Worm (Caenorhabditis elegans) whole organism, midembryonic: ENCODE results near the gene ZC155.2.

Source experiments
- cog-1 ChIP-seq: sonication (generic microtip); optimal IDR thresholded peaks from 2 replicates; lab custom pipeline; 2016; ENCODE audit warnings: missing genetic modification characterization, missing compliant biosample characterization
- flt-1 ChIP-seq: fragments of 200-800 bp; sonication (Bioruptor generic); IDR thresholded peaks from 2 replicates; pipeline ENCODE4 v1.3.6; 2022; ENCODE audit warnings: missing genetic modification characterization, missing compliant biosample characterization
- klf-2 ChIP-seq: fragments of 200-800 bp; sonication (Bioruptor generic); conservative IDR thresholded peaks from 2 replicates; pipeline ENCODE4 v1.3.6; 2022; ENCODE audit warnings: missing genetic modification reagents, missing genetic modification characterization, missing compliant biosample characterization
- med-1 ChIP-seq: sonication (generic microtip); optimal IDR thresholded peaks from 2 replicates; lab custom pipeline; 2017; ENCODE audit warnings: missing genetic modification characterization, mild to moderate bottlenecking, missing compliant biosample characterization, antibody characterized with exemption, missing genetic modification reagents; ENCODE audit not compliant: insufficient read depth
- ref-1 ChIP-seq: fragments of 200-800 bp; sonication (Bioruptor generic); conservative IDR thresholded peaks from 2 replicates; pipeline ENCODE4 v1.3.6; 2022; ENCODE audit warnings: missing genetic modification reagents, missing genetic modification characterization, missing compliant biosample characterization
- tab-1 ChIP-seq: fragments of 200-800 bp; sonication (Bioruptor generic); IDR thresholded peaks from 2 replicates; pipeline ENCODE4 v1.3.6; 2022; ENCODE audit warnings: missing genetic modification characterization, missing compliant biosample characterization
- ztf-23 ChIP-seq: fragments of 200-800 bp; sonication (Bioruptor generic); IDR thresholded peaks from 2 replicates; pipeline ENCODE4 v1.3.6; 2022; ENCODE audit warnings: missing genetic modification reagents, missing genetic modification characterization, missing compliant biosample characterization
- ztf-29 ChIP-seq: fragments of 200-800 bp; sonication (Bioruptor generic); IDR thresholded peaks from 2 replicates; pipeline ENCODE4 v1.3.6; 2022; ENCODE audit warnings: missing genetic modification reagents, missing genetic modification characterization, missing compliant biosample characterization

DNA sequence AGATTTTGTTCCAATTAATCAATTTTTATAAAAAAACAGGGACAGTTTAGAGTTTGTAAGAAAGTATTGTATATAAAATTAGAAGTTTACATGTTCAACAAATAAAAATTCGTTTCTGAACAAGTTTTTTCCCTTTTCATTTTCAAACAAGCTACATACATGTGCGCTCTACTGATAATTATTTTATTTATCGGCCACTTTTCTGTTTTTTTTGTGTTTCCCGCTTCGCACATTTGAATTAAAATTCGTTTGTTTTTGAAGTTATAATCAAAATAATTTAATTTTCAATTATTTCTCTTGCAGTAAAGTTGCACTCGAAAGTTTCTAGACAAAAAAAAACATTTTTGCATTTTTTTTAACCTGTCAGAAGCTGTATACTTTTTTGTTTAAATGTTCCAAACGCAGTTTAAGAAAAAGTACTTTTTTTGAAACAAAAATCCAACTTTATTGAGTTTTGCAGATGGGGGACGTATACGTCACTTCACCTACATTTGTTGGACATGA is 28.1 kb upstream of the ZC155.2 start, which contains the start of gene hira-1:
- TF ChIP-seq tab-1 (GFP tag; lab: Robert Waterston, UW) (no peak), cog-1 (tag; lab: Kevin White, UChicago) (no peak), ztf-23 (GFP tag; lab: Robert Waterston, UW) (no peak), flt-1 (GFP tag; lab: Robert Waterston, UW) (no peak), med-1 (GFP tag; lab: Kevin White, UChicago) (no peak), klf-2 (GFP tag; lab: Robert Waterston, UW) (no peak), ref-1 (GFP tag; lab: Robert Waterston, UW) (no peak), ztf-29 (GFP tag; lab: Robert Waterston, UW) (no peak)
